Worm (Caenorhabditis elegans): ENCODE measurements around the gene nhr-52.
"Not testable (repeated sequence)": the region's sequence is repeated elsewhere in the genome, so short reads cannot be mapped to it uniquely, and the experiment has no call there.

Gene nhr-52

DNA sequence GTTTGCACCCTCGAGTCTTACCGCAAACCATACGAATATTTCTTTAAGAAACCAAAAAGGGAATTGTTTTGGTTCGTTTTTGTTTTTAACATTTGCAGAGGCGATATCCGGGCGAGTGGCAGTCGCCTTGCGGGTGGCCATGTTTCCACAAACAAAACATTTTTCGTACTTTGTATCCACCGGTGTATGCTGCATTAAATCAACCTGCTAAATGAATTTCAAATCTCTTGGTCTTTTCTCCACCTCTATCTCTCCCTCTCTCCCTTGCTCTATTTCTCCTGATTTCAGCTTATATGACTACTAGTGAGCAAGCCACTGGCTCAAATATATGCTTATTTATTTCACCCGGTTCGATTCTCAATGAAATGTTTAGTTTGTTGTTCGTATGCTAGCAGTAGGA, at the start of gene nhr-52:
TSS of gene nhr-52 (plus strand) at position 301 of the 400 bp plus-strand sequence.
- TF ChIP-seq unc-62 (GFP tag; optimal IDR thresholded peaks at IDR 0.05): no peak

ce11 chrV:15629543-15629942, 47.8 kb upstream of the nhr-52 start, which contains the start of gene str-248:
TSS of gene str-248 (minus strand) at chrV:15629643.
- TF ChIP-seq unc-62 (GFP tag; optimal IDR thresholded peaks at IDR 0.05): no peak

ce11 chrV:15638853-15639252, 38.5 kb upstream of the nhr-52 start, which contains the start of gene srz-44:
TSS of gene srz-44 (minus strand) at chrV:15638953.
- TF ChIP-seq unc-62 (GFP tag; optimal IDR thresholded peaks at IDR 0.05): no peak

DNA sequence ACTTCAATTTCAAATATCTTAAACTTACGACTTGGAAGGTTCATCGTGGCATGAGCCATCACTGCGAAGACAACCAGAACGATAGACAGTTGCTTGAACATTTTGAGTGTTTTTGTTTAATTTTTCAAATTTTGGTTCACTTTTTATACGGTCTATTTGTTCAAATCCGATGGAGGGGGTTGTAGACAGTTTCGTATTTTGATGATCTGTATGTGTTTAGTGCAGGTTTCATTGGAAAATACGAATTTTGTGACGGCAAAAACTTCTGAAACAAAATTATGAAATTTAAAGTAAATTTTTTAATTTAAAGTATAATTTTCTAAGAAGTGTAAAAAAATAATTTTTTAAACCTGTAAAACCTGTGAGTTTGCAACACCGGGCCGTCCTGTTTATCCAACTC, 34.1 kb upstream of the nhr-52 start, which contains the start of gene C55A1.4:
TSS of gene C55A1.4 (minus strand) at position 101 of the 400 bp plus-strand sequence.
- TF ChIP-seq unc-62 (GFP tag; optimal IDR thresholded peaks at IDR 0.05): not testable (repeated sequence)

ce11 chrV:15644575-15644974, 32.7 kb upstream of the nhr-52 start, which contains the start of gene str-23:
TSS of gene str-23 (plus strand) at chrV:15644875.
- TF ChIP-seq unc-62 (GFP tag; optimal IDR thresholded peaks at IDR 0.05): no peak

ce11 chrV:15647536-15648085, 29.7 kb upstream of the nhr-52 start, which contains the start of the genes C55A1.7 and C55A1.6:
TSS of gene C55A1.7 (minus strand) at chrV:15647636.
TSS of gene C55A1.6 (plus strand) at chrV:15648035.
- TF ChIP-seq unc-62 (GFP tag; optimal IDR thresholded peaks at IDR 0.05): not testable (repeated sequence)

DNA sequence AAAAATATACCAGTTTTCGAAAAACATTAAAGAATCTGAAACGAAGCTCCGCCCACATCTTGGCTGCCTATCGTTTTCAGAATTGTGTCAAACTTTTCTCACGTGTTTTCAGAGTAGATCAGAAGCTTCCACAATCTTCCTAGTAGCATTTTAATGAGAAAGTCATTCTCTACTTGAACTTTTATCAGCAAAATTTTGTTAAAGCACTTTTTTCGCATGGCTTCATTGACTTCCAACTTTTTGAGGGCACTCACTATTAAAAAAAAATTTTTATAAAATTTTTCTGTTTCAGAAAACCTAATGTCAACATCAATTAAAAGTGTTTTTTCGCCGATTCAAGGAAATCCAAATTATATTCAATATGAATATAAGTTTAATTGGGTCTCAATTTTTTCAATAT, 27.2 kb upstream of the nhr-52 start, which contains the start of gene sru-42:
TSS of gene sru-42 (plus strand) at position 301 of the 400 bp plus-strand sequence.
- no peak for TF ChIP-seq unc-62 (GFP tag; optimal IDR thresholded peaks at IDR 0.05)

- TF ChIP-seq unc-62 (GFP tag; optimal IDR thresholded peaks at IDR 0.05): no peak
These were observed 25.2 kb upstream of the nhr-52 start for ce11 chrV:15652147-15652546.

- TF ChIP-seq unc-62 (GFP tag; optimal IDR thresholded peaks at IDR 0.05): no peak
These were observed 23.2 kb upstream of the nhr-52 start, which contains the start of gene F53E4.2 for ce11 chrV:15654124-15654523. TSS of gene F53E4.2 (plus strand) at chrV:15654424.

DNA sequence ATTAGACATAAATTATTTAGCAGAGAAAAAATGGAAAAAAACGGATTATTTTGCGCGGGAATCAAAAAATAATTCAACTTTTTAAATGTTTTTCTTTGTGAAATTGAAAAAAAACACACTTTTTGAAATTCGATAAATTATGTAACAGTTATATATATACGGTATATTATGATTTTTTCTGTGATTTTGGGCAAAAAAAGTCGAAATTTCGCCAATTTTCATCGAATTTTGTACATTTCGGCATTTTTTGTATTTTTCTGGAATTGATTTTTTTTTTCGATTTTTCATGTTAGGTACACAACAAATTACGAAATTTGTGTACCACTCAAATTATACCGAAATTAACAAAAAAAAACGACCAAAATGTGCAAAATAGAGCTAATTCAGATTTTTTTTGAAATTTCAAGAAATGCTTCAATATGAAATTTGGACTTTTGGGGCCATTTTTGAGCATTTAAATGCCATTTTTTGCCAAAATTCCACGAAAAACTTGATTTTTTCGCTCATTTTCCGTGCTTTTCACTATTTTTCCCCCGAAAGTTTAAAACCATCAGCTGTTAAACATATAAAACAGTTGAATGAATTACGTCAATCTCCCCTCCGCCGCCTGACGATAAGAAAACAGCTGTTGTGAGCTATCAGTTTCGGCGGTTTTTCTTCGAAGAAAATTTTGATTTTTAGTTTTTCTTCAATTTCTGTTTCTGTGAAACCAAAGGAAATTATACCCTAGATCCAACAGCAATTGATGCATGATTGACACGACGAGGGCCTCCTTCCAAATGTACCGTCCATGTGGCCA, 18.9 kb upstream of the nhr-52 start:
- no peak for TF ChIP-seq unc-62 (GFP tag; optimal IDR thresholded peaks at IDR 0.05)

DNA sequence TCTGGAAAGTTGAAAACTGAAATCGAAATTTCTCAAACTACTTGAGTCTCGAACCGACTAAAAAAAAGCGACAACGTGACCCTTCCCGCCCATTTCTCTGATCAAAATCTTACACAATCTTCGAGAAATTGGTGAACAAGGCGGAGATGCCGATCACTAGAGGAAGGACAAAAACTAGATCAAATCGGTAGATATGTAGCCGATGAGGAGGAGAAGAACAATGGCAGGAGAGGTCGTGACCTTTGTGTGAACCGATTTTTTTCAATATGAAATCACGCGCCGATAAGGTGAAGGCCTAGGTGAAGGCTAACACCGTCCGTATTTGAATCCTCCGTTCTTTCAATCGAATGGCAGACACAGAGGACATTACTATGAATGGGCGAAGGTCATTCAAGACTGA, 16.3 kb upstream of the nhr-52 start:
- TF ChIP-seq unc-62 (GFP tag; optimal IDR thresholded peaks at IDR 0.05): no peak

- TF ChIP-seq unc-62 (GFP tag; optimal IDR thresholded peaks at IDR 0.05): no peak
These were observed 15.7 kb upstream of the nhr-52 start for ce11 chrV:15661580-15661979.

ce11 chrV:15664053-15664661, 13.2 kb upstream of the nhr-52 start:
- TF ChIP-seq unc-62 (GFP tag; optimal IDR thresholded peaks at IDR 0.05): no peak

- no peak for TF ChIP-seq unc-62 (GFP tag; optimal IDR thresholded peaks at IDR 0.05)
These were observed 10.6 kb upstream of the nhr-52 start for ce11 chrV:15666718-15667117.

- TF ChIP-seq unc-62 (GFP tag; optimal IDR thresholded peaks at IDR 0.05): not testable (repeated sequence)
These were observed 9.1 kb upstream of the nhr-52 start, which contains the start of gene F53E4.1 for ce11 chrV:15668200-15668599. TSS of gene F53E4.1 (minus strand) at chrV:15668300.

- TF ChIP-seq unc-62 (GFP tag; optimal IDR thresholded peaks at IDR 0.05): no peak
These were observed 8.5 kb upstream of the nhr-52 start, which contains the start of gene K06B4.4 for ce11 chrV:15668870-15669269. TSS of gene K06B4.4 (plus strand) at chrV:15669170.
